Worm (Caenorhabditis elegans) whole organism, L2 larva: Measurements from ENCODE around the gene sel-1.

Source experiments
- F13H6.1 ChIP-seq: sonication (generic microtip); optimal IDR thresholded peaks from 2 replicates; lab custom pipeline; 2016; ENCODE audit warnings: missing genetic modification characterization, missing compliant biosample characterization
- R02D3.7 ChIP-seq: fragments of 150-350 bp; optimal IDR thresholded peaks from 2 replicates; lab custom pipeline; 2014; ENCODE audit warnings: missing biosample characterization, missing genetic modification characterization
- Y55F3AM.14 ChIP-seq: fragments of 200-800 bp; sonication (Bioruptor generic); optimal IDR thresholded peaks from 2 replicates; lab custom pipeline; 2018; ENCODE audit warnings: mild to moderate bottlenecking, missing genetic modification characterization, missing compliant biosample characterization
- ZK546.5 ChIP-seq: sonication (generic microtip); optimal IDR thresholded peaks from 2 replicates; lab custom pipeline; 2017; ENCODE audit warnings: missing biosample characterization, missing genetic modification characterization
- aly-2 ChIP-seq: fragments of 150-350 bp; optimal IDR thresholded peaks from 2 replicates; lab custom pipeline; 2014; ENCODE audit warnings: missing biosample characterization, missing genetic modification characterization
- ama-1 ChIP-seq: fragments of 150-350 bp; optimal IDR thresholded peaks from 2 replicates; lab custom pipeline; 2018; ENCODE audit warnings: inconsistent platforms
- blmp-1 ChIP-seq: sonication (generic microtip); optimal IDR thresholded peaks from 2 replicates; lab custom pipeline; 2017; ENCODE audit warnings: missing genetic modification characterization, mild to moderate bottlenecking, missing compliant biosample characterization, antibody characterized with exemption, moderate library complexity; ENCODE audit not compliant: insufficient read depth
- ceh-16 ChIP-seq: fragments of 150-350 bp; optimal IDR thresholded peaks from 2 replicates; lab custom pipeline; 2014; ENCODE audit warnings: missing biosample characterization, missing genetic modification characterization
- ceh-82 ChIP-seq: fragments of 150-350 bp; optimal IDR thresholded peaks from 2 replicates; lab custom pipeline; 2014; ENCODE audit warnings: missing biosample characterization, missing genetic modification characterization
- crh-2 ChIP-seq: sonication (generic microtip); optimal IDR thresholded peaks from 2 replicates; lab custom pipeline; 2017; ENCODE audit warnings: missing biosample characterization, missing genetic modification characterization
- dmd-4 ChIP-seq: sonication (generic microtip); optimal IDR thresholded peaks from 2 replicates; lab custom pipeline; 2017; ENCODE audit warnings: missing biosample characterization, missing genetic modification characterization
- egl-27 ChIP-seq: sonication (generic microtip); optimal IDR thresholded peaks from 3 replicates; lab custom pipeline; 2017; ENCODE audit warnings: missing biosample characterization, missing genetic modification reagents, missing genetic modification characterization
- elt-3 ChIP-seq: sonication (generic microtip); optimal IDR thresholded peaks from 2 replicates; lab custom pipeline; 2017; ENCODE audit warnings: missing biosample characterization, missing genetic modification characterization
- fos-1 ChIP-seq: fragments of 150-350 bp; optimal IDR thresholded peaks from 2 replicates; lab custom pipeline; 2014; ENCODE audit warnings: missing biosample characterization, missing genetic modification characterization
- gmeb-1 ChIP-seq: fragments of 150-350 bp; optimal IDR thresholded peaks from 2 replicates; lab custom pipeline; 2014; ENCODE audit warnings: missing biosample characterization, missing genetic modification characterization
- lin-11 ChIP-seq: fragments of 150-350 bp; sonication (generic microtip); optimal IDR thresholded peaks from 2 replicates; lab custom pipeline; 2014; ENCODE audit warnings: missing biosample characterization, missing genetic modification characterization, inconsistent platforms, mixed read lengths
- lin-13 ChIP-seq: fragments of 150-350 bp; optimal IDR thresholded peaks from 2 replicates; lab custom pipeline; 2014; ENCODE audit warnings: missing biosample characterization, missing genetic modification reagents, missing genetic modification characterization
- lin-39 ChIP-seq: fragments of 150-350 bp; optimal IDR thresholded peaks from 2 replicates; lab custom pipeline; 2014; ENCODE audit warnings: missing biosample characterization, missing genetic modification reagents, missing genetic modification characterization
- lsy-2 ChIP-seq, 2 experiments: fragments of 150-350 bp in 1 of 2; sonication (generic microtip) in 1 of 2; optimal IDR thresholded peaks; 2 replicates each; lab custom pipeline; 2014 to 2017; ENCODE audit warnings: missing biosample characterization in 2 of 2, missing genetic modification characterization in 2 of 2
- mab-5 ChIP-seq: fragments of 150-350 bp; optimal IDR thresholded peaks from 2 replicates; lab custom pipeline; 2014; ENCODE audit warnings: missing biosample characterization, missing genetic modification characterization
- mbf-1 ChIP-seq: sonication (generic microtip); optimal IDR thresholded peaks from 2 replicates; lab custom pipeline; 2017; ENCODE audit warnings: missing biosample characterization, missing genetic modification characterization
- mdl-1 ChIP-seq, 2 experiments: fragments of 150-350 bp in 1 of 2; sonication (generic microtip) in 1 of 2; optimal IDR thresholded peaks; 2 replicates each; lab custom pipeline; 2017; ENCODE audit warnings: missing biosample characterization in 2 of 2, missing genetic modification characterization in 2 of 2
- nhr-11 ChIP-seq: fragments of 150-350 bp; optimal IDR thresholded peaks from 2 replicates; lab custom pipeline; 2014; ENCODE audit warnings: missing biosample characterization, missing genetic modification characterization
- nhr-129 ChIP-seq: fragments of 150-350 bp; optimal IDR thresholded peaks from 2 replicates; lab custom pipeline; 2014; ENCODE audit warnings: missing biosample characterization, missing genetic modification characterization
- nhr-21 ChIP-seq: fragments of 150-350 bp; optimal IDR thresholded peaks from 2 replicates; lab custom pipeline; 2014; ENCODE audit warnings: missing biosample characterization, missing genetic modification characterization
- nhr-23 ChIP-seq: fragments of 150-350 bp; optimal IDR thresholded peaks from 2 replicates; lab custom pipeline; 2014; ENCODE audit warnings: missing biosample characterization, missing genetic modification reagents, missing genetic modification characterization
- nhr-237 ChIP-seq: fragments of 150-350 bp; optimal IDR thresholded peaks from 2 replicates; lab custom pipeline; 2014; ENCODE audit warnings: missing biosample characterization, missing genetic modification characterization
- nhr-25 ChIP-seq: fragments of 150-350 bp; sonication (generic microtip); optimal IDR thresholded peaks from 3 replicates; lab custom pipeline; 2014; ENCODE audit warnings: missing biosample characterization, missing genetic modification characterization
- peb-1 ChIP-seq: fragments of 150-350 bp; optimal IDR thresholded peaks from 2 replicates; lab custom pipeline; 2014; ENCODE audit warnings: missing biosample characterization, missing genetic modification characterization
- sem-4 ChIP-seq: fragments of 150-350 bp; optimal IDR thresholded peaks from 2 replicates; lab custom pipeline; 2014; ENCODE audit warnings: missing biosample characterization, missing genetic modification reagents, missing genetic modification characterization
- skn-1 ChIP-seq: sonication (generic microtip); optimal IDR thresholded peaks from 2 replicates; lab custom pipeline; 2017; ENCODE audit warnings: missing biosample characterization, missing genetic modification characterization
- sma-3 ChIP-seq: sonication (generic microtip); optimal IDR thresholded peaks from 2 replicates; lab custom pipeline; 2016; ENCODE audit warnings: missing genetic modification reagents, missing genetic modification characterization, missing compliant biosample characterization
- sma-9 ChIP-seq, 2 experiments: fragments of 150-350 bp in 1 of 2; sonication (generic microtip) in 1 of 2; optimal IDR thresholded peaks; 2 replicates each; lab custom pipeline; 2014 to 2016; ENCODE audit warnings: missing genetic modification characterization in 2 of 2, mild to moderate bottlenecking in 1 of 2, missing biosample characterization in 1 of 2, missing compliant biosample characterization in 1 of 2, missing genetic modification reagents in 1 of 2, moderate library complexity in 1 of 2
- snpc-4 ChIP-seq: fragments of 150-350 bp; optimal IDR thresholded peaks from 2 replicates; lab custom pipeline; 2014; ENCODE audit warnings: missing biosample characterization, missing genetic modification characterization
- unc-39 ChIP-seq: fragments of 150-350 bp; optimal IDR thresholded peaks from 2 replicates; lab custom pipeline; 2014; ENCODE audit warnings: missing biosample characterization, missing genetic modification characterization
- unc-62 ChIP-seq: fragments of 150-350 bp; optimal IDR thresholded peaks from 2 replicates; lab custom pipeline; 2014; ENCODE audit warnings: missing biosample characterization, missing genetic modification reagents, missing genetic modification characterization
- zag-1 ChIP-seq: fragments of 150-350 bp; optimal IDR thresholded peaks from 2 replicates; lab custom pipeline; 2014; ENCODE audit warnings: missing biosample characterization, missing genetic modification characterization
- ztf-11 ChIP-seq: sonication (generic microtip); optimal IDR thresholded peaks from 2 replicates; lab custom pipeline; 2017; ENCODE audit warnings: missing biosample characterization, missing genetic modification characterization

The sel-1 gene

DNA sequence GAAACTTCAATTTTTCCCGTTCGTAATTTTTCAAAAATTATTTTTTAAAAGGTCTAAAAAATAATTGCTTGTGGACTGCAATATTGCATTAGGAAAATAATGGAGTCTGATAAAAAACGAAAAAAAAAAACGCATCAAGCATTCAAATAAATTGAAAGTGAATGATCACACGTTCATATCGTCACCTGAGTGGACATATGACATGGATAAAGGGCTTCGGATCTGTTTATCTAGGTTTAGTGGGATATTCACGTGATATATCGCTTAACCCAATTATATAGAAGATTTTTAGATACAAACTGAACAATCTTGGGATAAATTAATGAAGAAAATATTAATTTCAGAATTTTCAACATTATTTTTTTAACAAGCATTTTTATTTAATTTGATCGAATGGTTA, 9.8 kb upstream of the sel-1 start:
- TF ChIP-seq gmeb-1 (tag; lab: Kevin White, UChicago) (no peak), snpc-4 (tag; lab: Kevin White, UChicago) (no peak), ceh-82 (tag; lab: Kevin White, UChicago) (no peak), lin-11 (tag; lab: Kevin White, UChicago) (no peak), sma-3 (no peak), elt-3 (tag; lab: Kevin White, UChicago) (no peak), ama-1 (no peak), lin-13 (GFP tag; lab: Kevin White, UChicago) (no peak), unc-62 (GFP tag; lab: Kevin White, UChicago) (no peak)

ce11 chrV:12551638-12552478, 8.7 kb upstream of the sel-1 start:
- TF ChIP-seq lin-13 (GFP tag; lab: Kevin White, UChicago) (peak; percentile 42), ztf-11 (tag; lab: Kevin White, UChicago) (no peak), nhr-21 (tag; lab: Kevin White, UChicago) (peak; percentile 78), snpc-4 (tag; lab: Kevin White, UChicago) (no peak), nhr-25 (tag; lab: Kevin White, UChicago) (peak; percentile 11), ama-1 (peak; percentile 94), nhr-11 (peak; percentile 58), sma-9 (GFP tag; optimal IDR thresholded peaks at IDR 0.05; lab: Kevin White, UChicago) (peak; percentile 19), sma-9 (tag; optimal IDR thresholded peaks at IDR 0.05; lab: Kevin White, UChicago) (no peak), nhr-129 (tag; lab: Kevin White, UChicago) (peak; percentile 46), gmeb-1 (tag; lab: Kevin White, UChicago) (peak; percentile 24), sma-3 (peak; percentile 58), lin-11 (tag; lab: Kevin White, UChicago) (no peak), sem-4 (tag; lab: Kevin White, UChicago) (peak; percentile 32), nhr-237 (tag; lab: Kevin White, UChicago) (no peak)
- TF ChIP-seq, all 48 proteins: peak for 10

ce11 chrV:12552671-12553212, 7.8 kb upstream of the sel-1 start, which contains the start of gene F45D3.4:
Gene F45D3.4, minus strand, starts transcription at chrV:12553191.
- TF ChIP-seq lsy-2 (tag; optimal IDR thresholded peaks at IDR 0.05; lab: Kevin White, UChicago) (no peak), ZK546.5 (tag; lab: Kevin White, UChicago) (no peak), ama-1 (peak; percentile 96), nhr-23 (tag; lab: Kevin White, UChicago) (no peak), ceh-16 (tag; lab: Kevin White, UChicago) (no peak)

DNA sequence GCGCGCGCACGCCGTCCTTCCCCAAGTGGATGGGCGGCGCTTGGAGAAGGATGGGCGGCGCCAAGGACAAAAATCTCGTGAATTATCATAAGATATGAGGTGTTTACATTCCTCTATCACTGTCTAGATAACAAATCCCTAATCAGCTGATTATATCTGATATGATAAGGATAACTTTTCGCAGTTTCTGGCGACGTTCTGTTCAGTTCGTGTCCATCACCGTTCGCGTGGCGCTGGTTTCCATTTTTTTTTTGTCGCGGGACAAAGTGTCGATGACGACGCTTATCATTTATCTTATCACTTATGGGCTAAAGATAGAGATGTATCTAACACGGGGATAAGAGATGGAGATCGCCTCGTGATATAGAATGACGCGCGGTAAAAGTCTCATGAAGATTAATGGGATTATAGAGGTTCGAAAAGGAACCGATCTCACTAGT, 7.2 kb upstream of the sel-1 start:
- TF ChIP-seq egl-27 (tag; lab: Kevin White, UChicago) (peak; percentile 66), zag-1 (tag; lab: Kevin White, UChicago) (no peak), crh-2 (no peak), skn-1 (tag; lab: Kevin White, UChicago) (no peak), R02D3.7 (tag; lab: Kevin White, UChicago) (no peak), ztf-11 (tag; lab: Kevin White, UChicago) (no peak), mbf-1 (no peak), unc-39 (tag; lab: Kevin White, UChicago) (no peak), lin-39 (tag; lab: Kevin White, UChicago) (no peak), mdl-1 (tag; optimal IDR thresholded peaks at IDR 0.05; lab: Kevin White, UChicago) (peak; percentile 30 to 45), lsy-2 (tag; optimal IDR thresholded peaks at IDR 0.05; lab: Kevin White, UChicago) (peak in 1 of 2 experiments; percentile 34), blmp-1 (tag; lab: Kevin White, UChicago) (peak; percentile 60), sma-9 (GFP tag; optimal IDR thresholded peaks at IDR 0.05; lab: Kevin White, UChicago) (peak; percentile 70), sma-9 (tag; optimal IDR thresholded peaks at IDR 0.05; lab: Kevin White, UChicago) (no peak), peb-1 (tag; lab: Kevin White, UChicago) (no peak), nhr-21 (tag; lab: Kevin White, UChicago) (peak; percentile 90), F13H6.1 (tag; lab: Kevin White, UChicago) (peak; percentile 7), Y55F3AM.14 (GFP tag; lab: Kevin White, UChicago) (peak; percentile 2), unc-62 (GFP tag; lab: Kevin White, UChicago) (no peak), fos-1 (tag; lab: Kevin White, UChicago) (peak; percentile 49), sem-4 (tag; lab: Kevin White, UChicago) (no peak), dmd-4 (tag; lab: Kevin White, UChicago) (no peak), sma-3 (peak; percentile 67), ceh-16 (tag; lab: Kevin White, UChicago) (no peak), mab-5 (tag; lab: Kevin White, UChicago) (no peak), nhr-25 (tag; lab: Kevin White, UChicago) (peak; percentile 57), aly-2 (tag; lab: Kevin White, UChicago) (no peak), gmeb-1 (tag; lab: Kevin White, UChicago) (peak; percentile 12)
